Worm (Caenorhabditis elegans) whole organism, L1 larva: ENCODE measurements around the gene F46C5.9.

ENCODE experiments used
- C04F5.9 ChIP-seq: sonication (generic microtip); optimal IDR thresholded peaks from 2 replicates; lab custom pipeline; 2016; ENCODE audit warnings: missing genetic modification characterization, missing compliant biosample characterization
- C16A3.4 ChIP-seq: fragments of 150-350 bp; optimal IDR thresholded peaks from 2 replicates; lab custom pipeline; 2014; ENCODE audit warnings: missing biosample characterization, missing genetic modification characterization
- C34B4.2 ChIP-seq: sonication (generic microtip); optimal IDR thresholded peaks from 2 replicates; lab custom pipeline; 2017; ENCODE audit warnings: mild to moderate bottlenecking, missing genetic modification characterization, missing compliant biosample characterization
- F16B12.6 ChIP-seq: fragments of 150-350 bp; optimal IDR thresholded peaks from 2 replicates; lab custom pipeline; 2014; ENCODE audit warnings: missing biosample characterization, missing genetic modification characterization
- Y116A8C.19 ChIP-seq: sonication (generic microtip); optimal IDR thresholded peaks from 2 replicates; lab custom pipeline; 2016; ENCODE audit warnings: missing compliant biosample characterization, missing genetic modification characterization, borderline replicate concordance
- alr-1 ChIP-seq: fragments of 200-800 bp; sonication (Bioruptor generic); optimal IDR thresholded peaks from 2 replicates; lab custom pipeline; 2018; ENCODE audit warnings: borderline replicate concordance, mild to moderate bottlenecking, missing genetic modification characterization, missing compliant biosample characterization
- aly-2 ChIP-seq: fragments of 150-350 bp; optimal IDR thresholded peaks from 2 replicates; lab custom pipeline; 2014; ENCODE audit warnings: missing biosample characterization, missing genetic modification characterization
- ceh-63 ChIP-seq: fragments of 200-800 bp; sonication (Bioruptor generic); optimal IDR thresholded peaks from 2 replicates; lab custom pipeline; 2018; ENCODE audit warnings: mild to moderate bottlenecking, missing genetic modification characterization, missing compliant biosample characterization
- ceh-8 ChIP-seq: fragments of 200-800 bp; sonication (Bioruptor generic); optimal IDR thresholded peaks from 2 replicates; lab custom pipeline; 2018; ENCODE audit warnings: mild to moderate bottlenecking, missing genetic modification characterization, moderate library complexity, missing compliant biosample characterization
- ceh-82 ChIP-seq, 3 experiments: fragments of 150-350 bp in 1 of 3; sonication (generic microtip) in 2 of 3; optimal IDR thresholded peaks; 2 replicates each; lab custom pipeline; 2014 to 2017; ENCODE audit warnings: missing biosample characterization in 3 of 3, missing genetic modification characterization in 3 of 3
- ceh-88 ChIP-seq: fragments of 200-800 bp; sonication (Bioruptor generic); IDR thresholded peaks from 2 replicates; pipeline ENCODE4 v1.3.6; 2022; ENCODE audit warnings: missing genetic modification characterization, missing compliant biosample characterization
- ces-1 ChIP-seq: fragments of 150-350 bp; optimal IDR thresholded peaks from 2 replicates; lab custom pipeline; 2014; ENCODE audit warnings: missing biosample characterization, missing genetic modification reagents, missing genetic modification characterization
- dpl-1 ChIP-seq, 3 experiments: fragments of 150-350 bp in 2 of 3; sonication (generic microtip) in 1 of 3; optimal IDR thresholded peaks; 2 replicates each; lab custom pipeline; 2014 to 2017; ENCODE audit warnings: missing biosample characterization in 3 of 3, missing genetic modification characterization in 3 of 3, missing genetic modification reagents in 3 of 3
- efl-1 ChIP-seq, 4 experiments: fragments of 150-350 bp; optimal IDR thresholded peaks in 3 of 4; peaks in 1 of 4; 1 replicate in 1 of 4; 2 replicates in 3 of 4; lab custom pipeline; 2014; ENCODE audit warnings: missing biosample characterization in 2 of 4, missing genetic modification characterization in 2 of 4, missing genetic modification reagents in 2 of 4
- efl-3 ChIP-seq: fragments of 200-800 bp; sonication (Bioruptor generic); optimal IDR thresholded peaks from 2 replicates; lab custom pipeline; 2018; ENCODE audit warnings: mild to moderate bottlenecking, missing genetic modification characterization, missing compliant biosample characterization
- egl-13 ChIP-seq: sonication (generic microtip); optimal IDR thresholded peaks from 2 replicates; lab custom pipeline; 2016; ENCODE audit warnings: missing genotype, missing genetic modification reagents, missing genetic modification characterization, missing compliant biosample characterization
- ets-5 ChIP-seq: fragments of 200-800 bp; sonication (Bioruptor generic); IDR thresholded peaks from 2 replicates; pipeline ENCODE4 v1.3.6; 2022; ENCODE audit warnings: missing genetic modification characterization, missing compliant biosample characterization
- fkh-10 ChIP-seq: sonication (generic microtip); optimal IDR thresholded peaks from 2 replicates; lab custom pipeline; 2017; ENCODE audit warnings: missing biosample characterization, missing genetic modification reagents, missing genetic modification characterization
- fkh-4 ChIP-seq: sonication (generic microtip); optimal IDR thresholded peaks from 2 replicates; lab custom pipeline; 2016; ENCODE audit warnings: missing compliant biosample characterization, missing genetic modification characterization, borderline replicate concordance
- fos-1 ChIP-seq: fragments of 150-350 bp; optimal IDR thresholded peaks from 2 replicates; lab custom pipeline; 2014; ENCODE audit warnings: missing biosample characterization, missing genetic modification characterization
- jun-1 ChIP-seq: fragments of 150-350 bp; optimal IDR thresholded peaks from 2 replicates; lab custom pipeline; 2014; ENCODE audit warnings: missing biosample characterization, missing genetic modification reagents, missing genetic modification characterization
- lin-13 ChIP-seq: fragments of 150-350 bp; optimal IDR thresholded peaks from 2 replicates; lab custom pipeline; 2014; ENCODE audit warnings: missing biosample characterization, missing genetic modification reagents, missing genetic modification characterization
- lin-15B ChIP-seq: fragments of 150-350 bp; sonication (generic microtip); optimal IDR thresholded peaks from 3 replicates; lab custom pipeline; 2014; ENCODE audit warnings: missing biosample characterization, missing genetic modification characterization
- lin-35 ChIP-seq, 2 experiments: fragments of 150-350 bp; optimal IDR thresholded peaks; 2 replicates each; lab custom pipeline; 2014; ENCODE audit warnings: missing biosample characterization in 2 of 2, missing genetic modification characterization in 2 of 2, missing genetic modification reagents in 2 of 2
- lir-3 ChIP-seq: sonication (generic microtip); optimal IDR thresholded peaks from 2 replicates; lab custom pipeline; 2016; ENCODE audit warnings: mild to moderate bottlenecking, missing genetic modification characterization, moderate library complexity, missing compliant biosample characterization; ENCODE audit not compliant: poor library complexity
- mdl-1 ChIP-seq, 2 experiments: fragments of 150-350 bp; optimal IDR thresholded peaks; 2 replicates each; lab custom pipeline; 2014 to 2017; ENCODE audit warnings: missing biosample characterization in 2 of 2, missing genetic modification characterization in 2 of 2, inconsistent platforms in 1 of 2
- mep-1 ChIP-seq: fragments of 150-350 bp; optimal IDR thresholded peaks from 2 replicates; lab custom pipeline; 2014; ENCODE audit warnings: missing biosample characterization, missing genetic modification characterization
- nhr-11 ChIP-seq: fragments of 150-350 bp; optimal IDR thresholded peaks from 2 replicates; lab custom pipeline; 2014; ENCODE audit warnings: missing biosample characterization, missing genetic modification characterization
- nhr-12 ChIP-seq: sonication (generic microtip); optimal IDR thresholded peaks from 2 replicates; lab custom pipeline; 2017; ENCODE audit warnings: missing biosample characterization, missing genetic modification characterization
- nhr-19 ChIP-seq: fragments of 200-800 bp; sonication (Bioruptor generic); conservative IDR thresholded peaks from 2 replicates; pipeline ENCODE4 v1.3.6; 2022; ENCODE audit warnings: missing genetic modification characterization, missing compliant biosample characterization
- nhr-20 ChIP-seq: sonication (generic microtip); optimal IDR thresholded peaks from 2 replicates; lab custom pipeline; 2016; ENCODE audit warnings: mild to moderate bottlenecking, missing genetic modification characterization, missing compliant biosample characterization
- nhr-237 ChIP-seq: fragments of 150-350 bp; optimal IDR thresholded peaks from 2 replicates; lab custom pipeline; 2014; ENCODE audit warnings: missing biosample characterization, missing genetic modification characterization
- nhr-28 ChIP-seq: fragments of 150-350 bp; optimal IDR thresholded peaks from 2 replicates; lab custom pipeline; 2014; ENCODE audit warnings: missing biosample characterization, missing genetic modification characterization
- nhr-47 ChIP-seq: sonication (generic microtip); optimal IDR thresholded peaks from 2 replicates; lab custom pipeline; 2016; ENCODE audit warnings: mild to moderate bottlenecking, missing genetic modification characterization, moderate library complexity, missing compliant biosample characterization
- nhr-71 ChIP-seq: sonication (generic microtip); optimal IDR thresholded peaks from 2 replicates; lab custom pipeline; 2016; ENCODE audit warnings: mild to moderate bottlenecking, missing genetic modification characterization, moderate library complexity, missing compliant biosample characterization
- nhr-76 ChIP-seq: sonication (generic microtip); optimal IDR thresholded peaks from 2 replicates; lab custom pipeline; 2017; ENCODE audit warnings: missing biosample characterization, missing genetic modification characterization
- nhr-84 ChIP-seq: sonication (generic microtip); optimal IDR thresholded peaks from 2 replicates; lab custom pipeline; 2017; ENCODE audit warnings: missing biosample characterization, missing genetic modification characterization
- pax-3 ChIP-seq: fragments of 200-800 bp; sonication (Bioruptor generic); optimal IDR thresholded peaks from 2 replicates; lab custom pipeline; 2018; ENCODE audit warnings: mild to moderate bottlenecking, missing genetic modification characterization, moderate library complexity, missing compliant biosample characterization
- pqm-1 ChIP-seq: sonication (generic microtip); optimal IDR thresholded peaks from 3 replicates; lab custom pipeline; 2017; ENCODE audit warnings: missing biosample characterization, missing genetic modification characterization
- rnt-1 ChIP-seq: sonication (generic microtip); optimal IDR thresholded peaks from 2 replicates; lab custom pipeline; 2016; ENCODE audit warnings: mild to moderate bottlenecking, missing genetic modification characterization, moderate library complexity, missing compliant biosample characterization
- sox-4 ChIP-seq: sonication (generic microtip); optimal IDR thresholded peaks from 2 replicates; lab custom pipeline; 2016; ENCODE audit warnings: missing genetic modification characterization, missing compliant biosample characterization
- sptf-1 ChIP-seq: fragments of 150-350 bp; optimal IDR thresholded peaks from 2 replicates; lab custom pipeline; 2014; ENCODE audit warnings: missing biosample characterization, missing genetic modification characterization
- sup-37 ChIP-seq: fragments of 200-800 bp; sonication (Bioruptor generic); optimal IDR thresholded peaks from 2 replicates; lab custom pipeline; 2018; ENCODE audit warnings: mild to moderate bottlenecking, missing genetic modification characterization, missing compliant biosample characterization
- tbx-2 ChIP-seq: sonication (generic microtip); optimal IDR thresholded peaks from 2 replicates; lab custom pipeline; 2016; ENCODE audit warnings: missing genetic modification characterization, missing compliant biosample characterization
- unc-130 ChIP-seq: fragments of 150-350 bp; optimal IDR thresholded peaks from 2 replicates; lab custom pipeline; 2017; ENCODE audit warnings: missing biosample characterization, missing genetic modification characterization, inconsistent platforms
- unc-30 ChIP-seq: sonication (generic microtip); optimal IDR thresholded peaks from 2 replicates; lab custom pipeline; 2017; ENCODE audit warnings: missing biosample characterization, missing genetic modification characterization
- unc-62 ChIP-seq: fragments of 150-350 bp; optimal IDR thresholded peaks from 2 replicates; lab custom pipeline; 2014; ENCODE audit warnings: missing biosample characterization, missing genetic modification reagents, missing genetic modification characterization
- unc-86 ChIP-seq: sonication (generic microtip); optimal IDR thresholded peaks from 2 replicates; lab custom pipeline; 2016; ENCODE audit warnings: missing genetic modification characterization, missing compliant biosample characterization
- unc-98 ChIP-seq: fragments of 200-800 bp; sonication (Bioruptor generic); IDR thresholded peaks from 2 replicates; pipeline ENCODE4 v1.3.6; 2022; ENCODE audit warnings: missing genetic modification characterization, missing compliant biosample characterization
- vab-15 ChIP-seq: sonication (generic microtip); optimal IDR thresholded peaks from 2 replicates; lab custom pipeline; 2017; ENCODE audit warnings: missing genotype, mild to moderate bottlenecking, missing genetic modification characterization, missing compliant biosample characterization
- zag-1 ChIP-seq: fragments of 150-350 bp; optimal IDR thresholded peaks from 2 replicates; lab custom pipeline; 2014; ENCODE audit warnings: missing biosample characterization, missing genetic modification characterization
- ztf-4 ChIP-seq: fragments of 150-350 bp; optimal IDR thresholded peaks from 2 replicates; lab custom pipeline; 2014; ENCODE audit warnings: missing biosample characterization, missing genetic modification characterization

F46C5.9 gene

DNA sequence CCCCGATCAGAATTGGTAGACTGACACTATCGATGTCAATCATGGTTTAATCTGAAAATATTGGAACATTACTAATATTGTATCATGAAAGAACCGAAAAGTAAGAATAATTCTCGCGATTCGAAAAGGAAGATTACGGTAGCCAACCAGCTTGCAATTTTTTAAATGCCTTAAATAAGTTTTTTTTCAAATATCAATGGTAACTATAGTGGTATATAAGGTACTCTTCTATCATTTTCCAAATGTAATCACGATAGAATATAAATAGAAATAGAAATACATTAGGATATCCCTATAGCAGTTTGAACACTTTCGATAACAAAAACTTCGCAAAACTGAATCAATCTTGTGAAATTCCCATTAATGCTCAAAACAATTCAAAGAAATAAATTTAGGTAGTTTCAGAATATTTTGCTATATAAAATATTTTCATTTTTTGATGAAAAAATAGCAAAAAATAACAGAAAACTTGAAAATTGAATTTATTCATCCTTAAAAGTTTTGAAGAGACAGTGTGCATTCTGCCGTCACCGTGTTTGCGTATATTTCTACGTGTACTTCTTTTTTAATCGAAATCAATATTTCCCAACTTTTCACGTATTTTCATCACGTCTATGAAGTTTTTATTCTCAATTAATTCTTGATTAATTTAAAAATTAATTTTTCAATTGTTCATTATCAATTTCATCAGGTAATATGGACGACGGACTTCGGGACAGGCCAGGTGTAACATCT is at the start of gene F46C5.9, which contains the start of gene rer-1:
Gene F46C5.9 (minus strand): TSS at position 51 of the 735 bp plus-strand sequence.
Gene rer-1 (plus strand): TSS at position 692 of the 735 bp plus-strand sequence.
- no peak for TF ChIP-seq egl-13 (tag; lab: Kevin White, UChicago)
- TF ChIP-seq nhr-19 (GFP tag; lab: Robert Waterston, UW): no peak
- no peak for TF ChIP-seq unc-98 (GFP tag; lab: Robert Waterston, UW)
- no peak for TF ChIP-seq fkh-10 (GFP tag; lab: Kevin White, UChicago)
- no peak for TF ChIP-seq sox-4 (tag; lab: Kevin White, UChicago)
- no peak for TF ChIP-seq ceh-82 (tag; optimal IDR thresholded peaks at IDR 0.05; lab: Kevin White, UChicago)
- no peak for TF ChIP-seq mep-1 (tag; lab: Kevin White, UChicago)
- TF ChIP-seq F16B12.6 (tag; lab: Kevin White, UChicago): peak; percentile 83
- no peak for TF ChIP-seq ceh-63 (GFP tag; lab: Kevin White, UChicago)
- TF ChIP-seq ets-5: no peak
- TF ChIP-seq pax-3: no peak
- TF ChIP-seq efl-3: no peak
- TF ChIP-seq ces-1: no peak
- TF ChIP-seq C16A3.4 (tag; lab: Kevin White, UChicago): peak; percentile 25
- TF ChIP-seq unc-86 (tag; lab: Kevin White, UChicago): no peak
- TF ChIP-seq ceh-88 (GFP tag; lab: Robert Waterston, UW): no peak
- TF ChIP-seq jun-1 (tag; lab: Kevin White, UChicago): no peak
- peak; percentile 25 to 47 for TF ChIP-seq efl-1 (optimal IDR thresholded peaks at IDR 0.05; lab: Kevin White, UChicago)
- TF ChIP-seq efl-1 (GFP tag; optimal IDR thresholded peaks at IDR 0.05 in 1 of 2; lab: Kevin White, UChicago): peak; percentile 51 to 80
- TF ChIP-seq fkh-4: no peak
- no peak for TF ChIP-seq nhr-28 (tag; lab: Kevin White, UChicago)
- no peak for TF ChIP-seq nhr-84 (tag; lab: Kevin White, UChicago)
- no peak for TF ChIP-seq aly-2 (tag; lab: Kevin White, UChicago)
- no peak for TF ChIP-seq C34B4.2 (tag; lab: Kevin White, UChicago)
- TF ChIP-seq nhr-237 (tag; lab: Kevin White, UChicago): no peak
- TF ChIP-seq nhr-20: peak; percentile 29
- no peak for TF ChIP-seq nhr-12
- TF ChIP-seq nhr-76: no peak
- no peak for TF ChIP-seq unc-30 (tag; lab: Kevin White, UChicago)
- no peak for TF ChIP-seq mdl-1 (tag; optimal IDR thresholded peaks at IDR 0.05; lab: Kevin White, UChicago)
- no peak for TF ChIP-seq sup-37
- peak; percentile 25 to 54 for TF ChIP-seq lin-35 (GFP tag; optimal IDR thresholded peaks at IDR 0.05; lab: Kevin White, UChicago)
- TF ChIP-seq nhr-71: peak; percentile 14
- no peak for TF ChIP-seq lin-13 (GFP tag; lab: Kevin White, UChicago)
- TF ChIP-seq sptf-1 (tag; lab: Kevin White, UChicago): no peak
- no peak for TF ChIP-seq fos-1 (tag; lab: Kevin White, UChicago)
- no peak for TF ChIP-seq C04F5.9 (tag; lab: Kevin White, UChicago)
- TF ChIP-seq unc-62 (GFP tag; lab: Kevin White, UChicago): no peak
- no peak for TF ChIP-seq unc-130 (tag; lab: Kevin White, UChicago)
- no peak for TF ChIP-seq tbx-2 (tag; lab: Kevin White, UChicago)
- TF ChIP-seq lin-15B: no peak
- TF ChIP-seq pqm-1 (tag; lab: Kevin White, UChicago): no peak
- peak; percentile 6 for TF ChIP-seq nhr-47 (tag; lab: Kevin White, UChicago)
- no peak for TF ChIP-seq nhr-11
- no peak for TF ChIP-seq alr-1 (tag; lab: Kevin White, UChicago)
- TF ChIP-seq dpl-1 (GFP tag; optimal IDR thresholded peaks at IDR 0.05; lab: Kevin White, UChicago): peak; percentile 0 to 48 (median 12)
- no peak for TF ChIP-seq lir-3 (tag; lab: Kevin White, UChicago)
- TF ChIP-seq vab-15 (tag; lab: Kevin White, UChicago): no peak
- no peak for TF ChIP-seq Y116A8C.19
- TF ChIP-seq ceh-8 (GFP tag; lab: Kevin White, UChicago): no peak
- TF ChIP-seq zag-1 (tag; lab: Kevin White, UChicago): no peak
- no peak for TF ChIP-seq ztf-4 (tag; lab: Kevin White, UChicago)
- no peak for TF ChIP-seq rnt-1 (tag; lab: Kevin White, UChicago)
